Worm (Caenorhabditis elegans) whole organism, young adult: ENCODE measurements around the gene vhp-1.
A peak's percentile ranks its signal among the peaks of the same experiment; 100 is the strongest.

Source experiments
- B0035.1 ChIP-seq: sonication (generic microtip); optimal IDR thresholded peaks from 2 replicates; lab custom pipeline; 2016; ENCODE audit warnings: missing genetic modification characterization, mild to moderate bottlenecking, missing compliant biosample characterization, missing genotype, missing genetic modification reagents
- F10E7.11 ChIP-seq: sonication (generic microtip); optimal IDR thresholded peaks from 2 replicates; lab custom pipeline; 2017; ENCODE audit warnings: mild to moderate bottlenecking, missing genetic modification characterization, moderate library complexity, missing compliant biosample characterization
- F33H1.4 ChIP-seq: fragments of 200-800 bp; sonication (Bioruptor generic); IDR thresholded peaks from 2 replicates; pipeline ENCODE4 v1.3.6; 2022; ENCODE audit warnings: missing genetic modification reagents, missing genetic modification characterization, missing compliant biosample characterization
- F39B2.1 ChIP-seq: fragments of 200-800 bp; sonication (Bioruptor generic); IDR thresholded peaks from 2 replicates; pipeline ENCODE4 v1.3.6; 2022; ENCODE audit warnings: missing genetic modification reagents, missing genetic modification characterization, missing compliant biosample characterization
- F49E8.2 ChIP-seq: sonication (generic microtip); optimal IDR thresholded peaks from 3 replicates; lab custom pipeline; 2017; ENCODE audit warnings: missing genetic modification characterization, mild to moderate bottlenecking, missing compliant biosample characterization, antibody characterized with exemption, moderate library complexity; ENCODE audit not compliant: insufficient read depth
- T26A5.8 ChIP-seq: sonication (generic microtip); optimal IDR thresholded peaks from 2 replicates; lab custom pipeline; 2016; ENCODE audit warnings: missing genetic modification characterization, missing compliant biosample characterization
- Y95B8A.8 ChIP-seq: fragments of 200-800 bp; sonication (Bioruptor generic); IDR thresholded peaks from 2 replicates; pipeline ENCODE4 v1.3.6; 2022; ENCODE audit warnings: missing genetic modification reagents, missing genetic modification characterization, missing compliant biosample characterization
- aptf-3 ChIP-seq: fragments of 200-800 bp; sonication (Bioruptor generic); IDR thresholded peaks from 2 replicates; pipeline ENCODE4 v1.3.6; 2022; ENCODE audit warnings: missing genetic modification characterization, missing compliant biosample characterization
- atf-7 ChIP-seq: sonication (generic microtip); optimal IDR thresholded peaks from 2 replicates; lab custom pipeline; 2017; ENCODE audit warnings: mild to moderate bottlenecking, missing genetic modification characterization, missing compliant biosample characterization
- athp-1 ChIP-seq: sonication (generic microtip); optimal IDR thresholded peaks from 2 replicates; lab custom pipeline; 2017; ENCODE audit warnings: mild to moderate bottlenecking, missing genetic modification characterization, missing compliant biosample characterization
- attf-5 ChIP-seq: fragments of 200-800 bp; sonication (Bioruptor generic); optimal IDR thresholded peaks from 2 replicates; lab custom pipeline; 2018; ENCODE audit warnings: mild to moderate bottlenecking, missing genetic modification characterization, missing compliant biosample characterization
- attf-6 ChIP-seq: fragments of 200-800 bp; sonication (Bioruptor generic); IDR thresholded peaks from 2 replicates; pipeline ENCODE4 v1.3.6; 2022; ENCODE audit warnings: missing genetic modification reagents, missing genetic modification characterization, missing compliant biosample characterization
- bed-2 ChIP-seq: fragments of 200-800 bp; sonication (Bioruptor generic); IDR thresholded peaks from 2 replicates; pipeline ENCODE4 v1.3.6; 2022; ENCODE audit warnings: missing genetic modification reagents, missing genetic modification characterization, missing compliant biosample characterization
- cebp-1 ChIP-seq, 2 experiments: fragments of 200-800 bp in 1 of 2; sonication (Bioruptor generic) in 1 of 2; sonication (generic microtip) in 1 of 2; IDR thresholded peaks in 1 of 2; optimal IDR thresholded peaks in 1 of 2; 2 replicates each; pipeline versions ENCODE4 v1.3.6 to Lab custom; 2017 to 2022; ENCODE audit warnings: missing compliant biosample characterization in 2 of 2, missing genetic modification characterization in 2 of 2, mild to moderate bottlenecking in 1 of 2, missing genetic modification reagents in 1 of 2, moderate library complexity in 1 of 2
- ceh-100 ChIP-seq: fragments of 200-800 bp; sonication (Bioruptor generic); IDR thresholded peaks from 2 replicates; pipeline ENCODE4 v1.3.6; 2022; ENCODE audit warnings: missing genetic modification reagents, missing genetic modification characterization, missing compliant biosample characterization
- ceh-27 ChIP-seq: fragments of 200-800 bp; sonication (Bioruptor generic); optimal IDR thresholded peaks from 2 replicates; lab custom pipeline; 2018; ENCODE audit warnings: mild to moderate bottlenecking, missing genetic modification characterization, moderate library complexity, missing compliant biosample characterization
- ceh-79 ChIP-seq: sonication (generic microtip); optimal IDR thresholded peaks from 2 replicates; lab custom pipeline; 2017; ENCODE audit warnings: mild to moderate bottlenecking, missing genetic modification characterization, missing compliant biosample characterization
- efl-1 ChIP-seq: fragments of 150-350 bp; optimal IDR thresholded peaks from 2 replicates; lab custom pipeline; 2014; ENCODE audit warnings: missing biosample characterization, missing genetic modification reagents, missing genetic modification characterization
- egl-44 ChIP-seq: fragments of 200-800 bp; sonication (Bioruptor generic); IDR thresholded peaks from 2 replicates; pipeline ENCODE4 v1.3.6; 2022; ENCODE audit warnings: missing genetic modification reagents, missing genetic modification characterization, missing compliant biosample characterization
- fkh-3 ChIP-seq: sonication (generic microtip); optimal IDR thresholded peaks from 2 replicates; lab custom pipeline; 2016; ENCODE audit warnings: mild to moderate bottlenecking, missing genetic modification characterization, missing compliant biosample characterization
- gei-17 ChIP-seq: fragments of 200-800 bp; sonication (Bioruptor generic); optimal IDR thresholded peaks from 2 replicates; lab custom pipeline; 2018; ENCODE audit warnings: mild to moderate bottlenecking, missing genetic modification characterization, missing compliant biosample characterization
- hlh-12 ChIP-seq: sonication (generic microtip); optimal IDR thresholded peaks from 2 replicates; lab custom pipeline; 2016; ENCODE audit warnings: missing genetic modification characterization, missing compliant biosample characterization
- hlh-26 ChIP-seq: fragments of 200-800 bp; sonication (Bioruptor generic); conservative IDR thresholded peaks from 2 replicates; pipeline ENCODE4 v1.3.6; 2022; ENCODE audit warnings: missing genetic modification reagents, missing genetic modification characterization, missing compliant biosample characterization
- hmg-1.2 ChIP-seq: fragments of 200-800 bp; sonication (Bioruptor generic); IDR thresholded peaks from 2 replicates; pipeline ENCODE4 v1.3.6; 2022; ENCODE audit warnings: missing genetic modification reagents, missing genetic modification characterization, missing compliant biosample characterization
- hmg-20 ChIP-seq: fragments of 200-800 bp; sonication (Bioruptor generic); IDR thresholded peaks from 2 replicates; pipeline ENCODE4 v1.3.6; 2022; ENCODE audit warnings: missing genetic modification reagents, missing genetic modification characterization, missing compliant biosample characterization
- hrde-1 ChIP-seq: sonication (generic microtip); optimal IDR thresholded peaks from 2 replicates; lab custom pipeline; 2016; ENCODE audit warnings: missing genetic modification characterization, mild to moderate bottlenecking, missing compliant biosample characterization, moderate library complexity, missing genotype, missing genetic modification reagents, borderline replicate concordance
- hsf-1 ChIP-seq: fragments of 200-800 bp; sonication (Bioruptor generic); IDR thresholded peaks from 2 replicates; pipeline ENCODE4 v1.3.6; 2022; ENCODE audit warnings: missing genetic modification reagents, missing genetic modification characterization, missing compliant biosample characterization
- let-607 ChIP-seq, 2 experiments: fragments of 200-800 bp in 1 of 2; sonication (Bioruptor generic) in 1 of 2; sonication (generic microtip) in 1 of 2; optimal IDR thresholded peaks; 2 replicates each; lab custom pipeline; 2016 to 2018; ENCODE audit warnings: mild to moderate bottlenecking in 2 of 2, missing compliant biosample characterization in 2 of 2, missing genetic modification characterization in 2 of 2, moderate library complexity in 2 of 2, missing genotype in 1 of 2
- lin-35 ChIP-seq, 3 experiments: fragments of 150-350 bp in 2 of 3; sonication (generic microtip) in 1 of 3; optimal IDR thresholded peaks; 2 replicates each; lab custom pipeline; 2014 to 2018; ENCODE audit warnings: missing biosample characterization in 3 of 3, missing genetic modification characterization in 3 of 3, missing genetic modification reagents in 3 of 3
- lsl-1 ChIP-seq: fragments of 200-800 bp; sonication (Bioruptor generic); optimal IDR thresholded peaks from 2 replicates; lab custom pipeline; 2018; ENCODE audit warnings: mild to moderate bottlenecking, missing genetic modification characterization, moderate library complexity, missing compliant biosample characterization
- lsy-27 ChIP-seq: sonication (generic microtip); optimal IDR thresholded peaks from 2 replicates; lab custom pipeline; 2017; ENCODE audit warnings: missing genetic modification characterization, mild to moderate bottlenecking, missing compliant biosample characterization, antibody characterized with exemption, missing genotype, borderline replicate concordance; ENCODE audit not compliant: insufficient read depth
- madf-3 ChIP-seq: fragments of 200-800 bp; sonication (Bioruptor generic); IDR thresholded peaks from 2 replicates; pipeline ENCODE4 v1.3.6; 2022; ENCODE audit warnings: missing genetic modification reagents, missing genetic modification characterization, missing compliant biosample characterization
- madf-6 ChIP-seq: fragments of 200-800 bp; sonication (Bioruptor generic); IDR thresholded peaks from 2 replicates; pipeline ENCODE4 v1.3.6; 2022; ENCODE audit warnings: missing genetic modification reagents, missing genetic modification characterization, missing compliant biosample characterization
- mel-28 ChIP-seq: sonication (generic microtip); optimal IDR thresholded peaks from 2 replicates; lab custom pipeline; 2016; ENCODE audit warnings: borderline replicate concordance, mild to moderate bottlenecking, missing genetic modification characterization, missing compliant biosample characterization
- mxl-1 ChIP-seq: sonication (generic microtip); optimal IDR thresholded peaks from 2 replicates; lab custom pipeline; 2016; ENCODE audit warnings: missing genetic modification characterization, missing compliant biosample characterization
- nhr-179 ChIP-seq: sonication (generic microtip); optimal IDR thresholded peaks from 2 replicates; lab custom pipeline; 2016; ENCODE audit warnings: mild to moderate bottlenecking, missing genetic modification characterization, missing compliant biosample characterization
- nhr-27 ChIP-seq: fragments of 200-800 bp; sonication (Bioruptor generic); optimal IDR thresholded peaks from 2 replicates; lab custom pipeline; 2018; ENCODE audit warnings: mild to moderate bottlenecking, missing genetic modification characterization, moderate library complexity, missing compliant biosample characterization
- rec-8 ChIP-seq, 2 experiments: sonication (generic microtip); optimal IDR thresholded peaks; 2 replicates each; lab custom pipeline; 2016; ENCODE audit warnings: mild to moderate bottlenecking in 2 of 2, missing genetic modification characterization in 2 of 2, missing genetic modification reagents in 2 of 2, missing genotype in 2 of 2, missing biosample characterization in 1 of 2, missing compliant biosample characterization in 1 of 2, moderate library complexity in 1 of 2
- snpc-1.1 ChIP-seq: sonication (generic microtip); optimal IDR thresholded peaks from 2 replicates; lab custom pipeline; 2017; ENCODE audit warnings: missing genetic modification characterization, mild to moderate bottlenecking, missing compliant biosample characterization, antibody characterized with exemption, moderate library complexity, missing genotype, missing genetic modification reagents; ENCODE audit not compliant: insufficient read depth
- sptf-2 ChIP-seq: fragments of 200-800 bp; sonication (Bioruptor generic); optimal IDR thresholded peaks from 2 replicates; lab custom pipeline; 2018; ENCODE audit warnings: mild to moderate bottlenecking, missing genetic modification characterization, missing compliant biosample characterization
- tbp1 ChIP-seq: fragments of 200-800 bp; sonication (Bioruptor generic); optimal IDR thresholded peaks from 2 replicates; lab custom pipeline; 2018; ENCODE audit warnings: mild to moderate bottlenecking, missing genetic modification characterization, missing compliant biosample characterization
- tlf-1 ChIP-seq: fragments of 200-800 bp; sonication (Bioruptor generic); optimal IDR thresholded peaks from 2 replicates; lab custom pipeline; 2018; ENCODE audit warnings: mild to moderate bottlenecking, missing genetic modification characterization, missing compliant biosample characterization
- unc-62 ChIP-seq: fragments of 150-350 bp; optimal IDR thresholded peaks from 2 replicates; lab custom pipeline; 2014; ENCODE audit warnings: missing biosample characterization, missing genetic modification reagents, missing genetic modification characterization
- zfh-2 ChIP-seq: fragments of 200-800 bp; sonication (Bioruptor generic); conservative IDR thresholded peaks from 2 replicates; pipeline ENCODE4 v1.3.6; 2022; ENCODE audit warnings: missing genetic modification reagents, missing genetic modification characterization, missing compliant biosample characterization
- ztf-26 ChIP-seq: sonication (generic microtip); optimal IDR thresholded peaks from 2 replicates; lab custom pipeline; 2017; ENCODE audit warnings: missing genetic modification characterization, missing compliant biosample characterization
- ztf-3 ChIP-seq: fragments of 200-800 bp; sonication (Bioruptor generic); optimal IDR thresholded peaks from 2 replicates; lab custom pipeline; 2018; ENCODE audit warnings: mild to moderate bottlenecking, missing genetic modification characterization, missing compliant biosample characterization

Gene vhp-1

ce11 chrII:5379614-5380077, 56.6 kb downstream of the vhp-1 start, which contains the start of gene pkc-3 (continued):
- TF ChIP-seq fkh-3 (no peak), B0035.1 (tag; lab: Kevin White, UChicago) (peak; percentile 28), F49E8.2 (tag; lab: Kevin White, UChicago) (peak; percentile 28), hlh-12 (tag; lab: Kevin White, UChicago) (no peak), hrde-1 (tag; lab: Kevin White, UChicago) (peak; percentile 3), attf-6 (GFP tag; lab: Robert Waterston, UW) (peak; percentile 45; the same call in 1 of the 2 replicates), snpc-1.1 (no peak), F10E7.11 (tag; lab: Kevin White, UChicago) (no peak), efl-1 (GFP tag; lab: Kevin White, UChicago) (peak; percentile 63), mxl-1 (no peak), athp-1 (tag; lab: Kevin White, UChicago) (peak; percentile 83), zfh-2 (GFP tag; lab: Robert Waterston, UW) (peak; percentile 40; the same call in 1 of the 2 replicates), bed-2 (no peak), ceh-79 (no peak), ceh-27 (GFP tag; lab: Kevin White, UChicago) (peak; percentile 65), ztf-26 (tag; lab: Kevin White, UChicago) (peak; percentile 51), lsl-1 (GFP tag; lab: Kevin White, UChicago) (peak; percentile 44), hlh-26 (GFP tag; lab: Robert Waterston, UW) (no peak), Y95B8A.8 (GFP tag; lab: Robert Waterston, UW) (peak; percentile 88), madf-6 (GFP tag; lab: Robert Waterston, UW) (peak; percentile 70; the same call in 1 of the 2 replicates), attf-5 (GFP tag; lab: Kevin White, UChicago) (peak; percentile 87), F33H1.4 (peak; percentile 29; the same call in 1 of the 2 replicates), let-607 (tag; optimal IDR thresholded peaks at IDR 0.05; lab: Kevin White, UChicago) (peak; percentile 50 to 78), tlf-1 (GFP tag; lab: Kevin White, UChicago) (peak; percentile 72), F39B2.1 (GFP tag; lab: Robert Waterston, UW) (0 out of 2 replicates have a peak, but pooled peaks have one; percentile 54), nhr-27 (tag; lab: Kevin White, UChicago) (no peak), egl-44 (peak; percentile 30; the same call in 1 of the 2 replicates), mel-28 (no peak), gei-17 (peak; percentile 10), cebp-1 (GFP tag; IDR thresholded peaks at IDR 0.05; lab: Robert Waterston, UW) (no peak), cebp-1 (tag; optimal IDR thresholded peaks at IDR 0.05; lab: Kevin White, UChicago) (peak; percentile 65), hmg-20 (GFP tag; lab: Robert Waterston, UW) (0 out of 2 replicates have a peak, but pooled peaks have one; percentile 22), hsf-1 (GFP tag; lab: Robert Waterston, UW) (peak; percentile 75), ceh-100 (peak; percentile 23; the same call in 1 of the 2 replicates), tbp1 (GFP tag; lab: Kevin White, UChicago) (peak; percentile 60), sptf-2 (GFP tag; lab: Kevin White, UChicago) (no peak), lsy-27 (tag; lab: Kevin White, UChicago) (no peak), unc-62 (GFP tag; lab: Kevin White, UChicago) (no peak), ztf-3 (no peak), rec-8 (tag; optimal IDR thresholded peaks at IDR 0.05; lab: Kevin White, UChicago) (no peak), lin-35 (GFP tag; optimal IDR thresholded peaks at IDR 0.05; lab: Kevin White, UChicago) (peak in 1 of 3 experiments; percentile 47), nhr-179 (tag; lab: Kevin White, UChicago) (no peak), atf-7 (tag; lab: Kevin White, UChicago) (peak; percentile 76), T26A5.8 (tag; lab: Kevin White, UChicago) (no peak), hmg-1.2 (GFP tag; lab: Robert Waterston, UW) (peak; percentile 59), madf-3 (GFP tag; lab: Robert Waterston, UW) (peak; percentile 72), aptf-3 (GFP tag; lab: Robert Waterston, UW) (no peak)
